Fruit fly (Drosophila melanogaster) whole organism, embryonic: Measurements from ENCODE around the gene GCS2beta.
A peak's percentile ranks its signal among the peaks of the same experiment; 100 is the strongest.

Source experiments
- Atf6 ChIP-seq: fragments of 200-800 bp; sonication (Bioruptor generic); IDR thresholded peaks from 2 replicates; pipeline ENCODE4 v1.3.6; 2022; ENCODE audit warnings: missing biosample characterization, missing genetic modification characterization
- B-H1 ChIP-seq: fragments of 200-800 bp; sonication (Bioruptor generic); IDR thresholded peaks from 3 replicates; pipeline ENCODE4 v1.3.6; 2022; ENCODE audit warnings: missing biosample characterization, missing genetic modification characterization
- CG1024 ChIP-seq: fragments of 200-800 bp; sonication (Bioruptor generic); IDR thresholded peaks from 2 replicates; pipeline ENCODE4 v1.3.6; 2022; ENCODE audit warnings: missing biosample characterization, missing genetic modification characterization
- CG10654 ChIP-seq: fragments of 200-800 bp; sonication (Bioruptor generic); optimal IDR thresholded peaks from 2 replicates; lab custom pipeline; 2016; ENCODE audit warnings: missing biosample characterization, missing genetic modification characterization
- CG13123 ChIP-seq: fragments of 200-800 bp; sonication (Bioruptor generic); optimal IDR thresholded peaks from 2 replicates; lab custom pipeline; 2016; ENCODE audit warnings: missing biosample characterization, missing genetic modification characterization
- CG13296 ChIP-seq: fragments of 200-800 bp; sonication (Bioruptor generic); optimal IDR thresholded peaks from 3 replicates; lab custom pipeline; 2018; ENCODE audit warnings: missing biosample characterization, mild to moderate bottlenecking, missing genetic modification characterization
- CG13775 ChIP-seq: fragments of 200-800 bp; sonication (Bioruptor generic); optimal IDR thresholded peaks from 3 replicates; lab custom pipeline; 2017; ENCODE audit warnings: missing biosample characterization, mild to moderate bottlenecking, missing genetic modification characterization
- CG13894 ChIP-seq: fragments of 200-800 bp; sonication (Bioruptor generic); optimal IDR thresholded peaks from 3 replicates; lab custom pipeline; 2018; ENCODE audit warnings: missing biosample characterization, mild to moderate bottlenecking, missing genetic modification characterization, moderate library complexity
- CG1792 ChIP-seq: fragments of 200-800 bp; sonication (Bioruptor generic); optimal IDR thresholded peaks from 2 replicates; lab custom pipeline; 2016; ENCODE audit warnings: missing biosample characterization, missing genetic modification characterization
- CG18011 ChIP-seq: fragments of 200-800 bp; sonication (Bioruptor generic); optimal IDR thresholded peaks from 2 replicates; lab custom pipeline; 2017; ENCODE audit warnings: missing biosample characterization, missing genetic modification characterization, mild to moderate bottlenecking, moderate library complexity, missing genotype
- CG2116 ChIP-seq: fragments of 200-800 bp; sonication (Bioruptor generic); optimal IDR thresholded peaks from 3 replicates; lab custom pipeline; 2018; ENCODE audit warnings: missing biosample characterization, mild to moderate bottlenecking, missing genetic modification characterization
- CG2120 ChIP-seq: fragments of 200-800 bp; sonication (Bioruptor generic); optimal IDR thresholded peaks from 3 replicates; lab custom pipeline; 2016; ENCODE audit warnings: missing biosample characterization, missing genetic modification characterization
- CG4360 ChIP-seq: fragments of 200-800 bp; sonication (Bioruptor generic); IDR thresholded peaks from 2 replicates; pipeline ENCODE4 v1.3.6; 2022; ENCODE audit warnings: missing biosample characterization, missing genetic modification characterization
- Camta ChIP-seq: fragments of 200-800 bp; sonication (Bioruptor generic); optimal IDR thresholded peaks from 2 replicates; lab custom pipeline; 2016; ENCODE audit warnings: missing biosample characterization, missing genetic modification characterization
- Chrac-16 ChIP-seq: fragments of 200-800 bp; sonication (Bioruptor generic); optimal IDR thresholded peaks from 3 replicates; lab custom pipeline; 2016; ENCODE audit warnings: missing biosample characterization, missing genetic modification characterization
- CrebB ChIP-seq: fragments of 200-800 bp; sonication (Bioruptor generic); optimal IDR thresholded peaks from 3 replicates; lab custom pipeline; 2018; ENCODE audit warnings: missing biosample characterization, mild to moderate bottlenecking, missing genetic modification characterization
- Dbx ChIP-seq: fragments of 200-800 bp; sonication (Bioruptor generic); IDR thresholded peaks from 3 replicates; pipeline ENCODE4 v1.3.6; 2022; ENCODE audit warnings: missing biosample characterization, missing genetic modification characterization
- Doc2 ChIP-seq: fragments of 200-800 bp; sonication (Bioruptor generic); IDR thresholded peaks from 2 replicates; pipeline ENCODE4 v1.3.6; 2022; ENCODE audit warnings: missing biosample characterization, missing genetic modification characterization
- E2f1 ChIP-seq: fragments of 200-800 bp; sonication (Bioruptor generic); IDR thresholded peaks from 2 replicates; pipeline ENCODE4 v1.3.6; 2022; ENCODE audit warnings: missing biosample characterization, missing genetic modification characterization
- Eip74EF ChIP-seq, 2 experiments: fragments of 200-800 bp in 1 of 2; fragments of >200 bp in 1 of 2; sonication (Bioruptor generic) in 1 of 2; optimal IDR thresholded peaks; 2 replicates each; lab custom pipeline; 2017 to 2019; ENCODE audit warnings: missing biosample characterization in 2 of 2, missing genetic modification characterization in 2 of 2, mild to moderate bottlenecking in 1 of 2, moderate library complexity in 1 of 2
- Ets97D ChIP-seq: fragments of 200-800 bp; sonication (Bioruptor generic); optimal IDR thresholded peaks from 3 replicates; lab custom pipeline; 2016; ENCODE audit warnings: missing biosample characterization, missing genetic modification characterization
- HLH54F ChIP-seq: fragments of 200-800 bp; sonication (Bioruptor generic); optimal IDR thresholded peaks from 3 replicates; lab custom pipeline; 2016; ENCODE audit warnings: missing biosample characterization, missing genetic modification characterization
- Jarid2 ChIP-seq: fragments of 200-800 bp; sonication (Bioruptor generic); optimal IDR thresholded peaks from 3 replicates; lab custom pipeline; 2017; ENCODE audit warnings: mild to moderate bottlenecking, missing biosample characterization, missing genetic modification reagents, missing genetic modification characterization
- Kr ChIP-seq: fragments of 200-800 bp; sonication (Bioruptor generic); optimal IDR thresholded peaks from 2 replicates; lab custom pipeline; 2017; ENCODE audit warnings: missing biosample characterization, mild to moderate bottlenecking, missing genetic modification characterization
- MBD-R2 ChIP-seq: fragments of 200-800 bp; sonication (Bioruptor generic); IDR thresholded peaks from 2 replicates; pipeline ENCODE4 v1.3.6; 2022; ENCODE audit warnings: missing biosample characterization, missing genetic modification characterization
- Myb ChIP-seq: fragments of 200-800 bp; sonication (Bioruptor generic); optimal IDR thresholded peaks from 2 replicates; lab custom pipeline; 2016; ENCODE audit warnings: missing biosample characterization, missing genetic modification characterization
- PHDP ChIP-seq: fragments of 200-800 bp; sonication (Bioruptor generic); optimal IDR thresholded peaks from 3 replicates; lab custom pipeline; 2018; ENCODE audit warnings: missing biosample characterization, mild to moderate bottlenecking, missing genetic modification characterization, moderate library complexity
- ab ChIP-seq: fragments of 200-800 bp; sonication (Bioruptor generic); optimal IDR thresholded peaks from 2 replicates; lab custom pipeline; 2016; ENCODE audit warnings: missing biosample characterization, missing genetic modification characterization
- aop ChIP-seq: fragments of 200-800 bp; sonication (Bioruptor generic); IDR thresholded peaks from 2 replicates; pipeline ENCODE4 v1.3.6; 2022; ENCODE audit warnings: missing biosample characterization, missing genetic modification characterization
- bsh ChIP-seq, 2 experiments: fragments of 200-800 bp; sonication (Bioruptor generic); optimal IDR thresholded peaks; 2 replicates each; lab custom pipeline; 2017 to 2018; ENCODE audit warnings: mild to moderate bottlenecking in 2 of 2, missing biosample characterization in 2 of 2, missing genetic modification characterization in 2 of 2, moderate library complexity in 1 of 2
- cg ChIP-seq: fragments of 200-800 bp; sonication (Bioruptor generic); optimal IDR thresholded peaks from 3 replicates; lab custom pipeline; 2019; ENCODE audit warnings: missing biosample characterization, mild to moderate bottlenecking, missing genetic modification characterization, moderate library complexity
- chn ChIP-seq: fragments of 200-800 bp; sonication (Bioruptor generic); optimal IDR thresholded peaks from 2 replicates; lab custom pipeline; 2016; ENCODE audit warnings: missing biosample characterization, missing genetic modification characterization
- ci ChIP-seq: fragments of 200-800 bp; sonication (Bioruptor generic); IDR thresholded peaks from 3 replicates; pipeline ENCODE4 v1.3.6; 2022; ENCODE audit warnings: missing biosample characterization, missing genetic modification characterization
- crc ChIP-seq: fragments of 200-800 bp; sonication (Bioruptor generic); optimal IDR thresholded peaks from 2 replicates; lab custom pipeline; 2016; ENCODE audit warnings: missing biosample characterization, missing genetic modification characterization
- dimm ChIP-seq: fragments of 200-800 bp; sonication (Bioruptor generic); IDR thresholded peaks from 2 replicates; pipeline ENCODE4 v1.3.6; 2022; ENCODE audit warnings: missing biosample characterization, missing genetic modification characterization
- disco-r ChIP-seq: fragments of 200-800 bp; sonication (Bioruptor generic); optimal IDR thresholded peaks from 2 replicates; lab custom pipeline; 2016; ENCODE audit warnings: missing biosample characterization, missing genetic modification characterization
- gcm ChIP-seq: fragments of 200-800 bp; sonication (Bioruptor generic); optimal IDR thresholded peaks from 2 replicates; lab custom pipeline; 2019; ENCODE audit warnings: missing biosample characterization, mild to moderate bottlenecking, missing genetic modification characterization, moderate library complexity
- gem ChIP-seq: fragments of 200-800 bp; sonication (Bioruptor generic); optimal IDR thresholded peaks from 2 replicates; lab custom pipeline; 2019; ENCODE audit warnings: missing biosample characterization, mild to moderate bottlenecking, missing genetic modification characterization, moderate library complexity
- gt ChIP-seq: fragments of 200-800 bp; sonication (Bioruptor generic); IDR thresholded peaks from 2 replicates; pipeline ENCODE4 v1.3.6; 2022; ENCODE audit warnings: missing biosample characterization, missing genetic modification characterization
- hth ChIP-seq: fragments of >200 bp; optimal IDR thresholded peaks from 2 replicates; lab custom pipeline; 2017; ENCODE audit warnings: inconsistent platforms
- jigr1 ChIP-seq: fragments of 200-800 bp; sonication (Bioruptor generic); IDR thresholded peaks from 3 replicates; pipeline ENCODE4 v1.3.6; 2022; ENCODE audit warnings: missing biosample characterization, missing genetic modification characterization
- ken ChIP-seq: fragments of 200-800 bp; sonication (Bioruptor generic); IDR thresholded peaks from 3 replicates; pipeline ENCODE4 v1.3.6; 2022; ENCODE audit warnings: missing biosample characterization, missing genetic modification characterization
- klu ChIP-seq: fragments of 200-800 bp; sonication (Bioruptor generic); IDR thresholded peaks from 2 replicates; pipeline ENCODE4 v1.3.6; 2022; ENCODE audit warnings: missing biosample characterization, missing genetic modification characterization
- nerfin-2 ChIP-seq: fragments of 200-800 bp; sonication (Bioruptor generic); IDR thresholded peaks from 2 replicates; pipeline ENCODE4 v1.3.6; 2022; ENCODE audit warnings: missing biosample characterization, missing genetic modification characterization; ENCODE audit not compliant: partially characterized antibody
- pum ChIP-seq: fragments of 200-800 bp; sonication (Bioruptor generic); optimal IDR thresholded peaks from 2 replicates; lab custom pipeline; 2016; ENCODE audit warnings: missing biosample characterization, missing genetic modification characterization
- ranshi ChIP-seq: fragments of 200-800 bp; sonication (Bioruptor generic); IDR thresholded peaks from 2 replicates; pipeline ENCODE4 v1.3.6; 2022; ENCODE audit warnings: missing biosample characterization, missing genetic modification characterization
- repo ChIP-seq: fragments of 200-800 bp; sonication (Bioruptor generic); optimal IDR thresholded peaks from 2 replicates; lab custom pipeline; 2016; ENCODE audit warnings: missing biosample characterization, missing genetic modification characterization
- rib ChIP-seq: fragments of 200-800 bp; sonication (Bioruptor generic); IDR thresholded peaks from 2 replicates; pipeline ENCODE4 v1.3.6; 2022; ENCODE audit warnings: missing biosample characterization, missing genetic modification characterization
- trh ChIP-seq: fragments of 200-800 bp; sonication (Bioruptor generic); optimal IDR thresholded peaks from 2 replicates; lab custom pipeline; 2016; ENCODE audit warnings: missing biosample characterization, missing genetic modification characterization
- zfh1 ChIP-seq: fragments of 200-800 bp; sonication (Bioruptor generic); IDR thresholded peaks from 3 replicates; pipeline ENCODE4 v1.3.6; 2022; ENCODE audit warnings: missing biosample characterization, missing genetic modification characterization

The GCS2beta gene

dm6 chr2L:17449608-17450504 lies 34.3 kb downstream of the GCS2beta start, which contains the start of gene dl (continued):
- TF ChIP-seq repo (GFP tag; lab: Kevin White, UChicago) = peak; percentile 5
- no peak; the same call in 1 of the 2 replicates for TF ChIP-seq E2f1
- TF ChIP-seq CrebB (tag; lab: Kevin White, UChicago) = no peak
- no peak for TF ChIP-seq CG4360
- no peak for TF ChIP-seq hth (lab: Kevin White, UChicago)
- no peak for TF ChIP-seq Kr (GFP tag; lab: Kevin White, UChicago)
- TF ChIP-seq Jarid2 (GFP tag; lab: Kevin White, UChicago) = peak; percentile 90
- peak; percentile 32; the same call in 1 of the 2 replicates for TF ChIP-seq rib (GFP tag; lab: Robert Waterston, UW)
- no peak for TF ChIP-seq crc (GFP tag; lab: Kevin White, UChicago)
- TF ChIP-seq PHDP (tag; lab: Kevin White, UChicago) = no peak
- TF ChIP-seq CG13894 (tag; lab: Kevin White, UChicago) = peak; percentile 7
- peak; percentile 18 for TF ChIP-seq gem (tag; lab: Kevin White, UChicago)
- no peak for TF ChIP-seq ranshi (GFP tag; lab: Robert Waterston, UW)
- no peak for TF ChIP-seq Doc2
- TF ChIP-seq cg = no peak
- peak; percentile 53; the same call in 2 of the 3 replicates for TF ChIP-seq ci (GFP tag; lab: Robert Waterston, UW)
- TF ChIP-seq dimm (GFP tag; lab: Robert Waterston, UW) = no peak
- no peak for TF ChIP-seq klu (GFP tag; lab: Robert Waterston, UW)
- no peak for TF ChIP-seq zfh1 (GFP tag; lab: Robert Waterston, UW)
- TF ChIP-seq Myb (GFP tag; lab: Kevin White, UChicago) = peak; percentile 66
- no peak for TF ChIP-seq pum
- no peak for TF ChIP-seq Ets97D (GFP tag; lab: Kevin White, UChicago)
- TF ChIP-seq chn = no peak
- TF ChIP-seq bsh (GFP tag; optimal IDR thresholded peaks at IDR 0.05; lab: Kevin White, UChicago) = peak; percentile 2 to 43
- no peak for TF ChIP-seq aop (GFP tag; lab: Robert Waterston, UW)
- no peak for TF ChIP-seq Camta
- TF ChIP-seq gcm (GFP tag; lab: Kevin White, UChicago) = no peak
- no peak for TF ChIP-seq MBD-R2
- no peak for TF ChIP-seq CG1024 (GFP tag; lab: Robert Waterston, UW)
- TF ChIP-seq CG1792 (GFP tag; lab: Kevin White, UChicago) = no peak
- TF ChIP-seq Atf6 (GFP tag; lab: Robert Waterston, UW) = 0 out of 2 replicates have a peak, but pooled peaks have one; percentile 22
- TF ChIP-seq CG10654 = no peak
- TF ChIP-seq disco-r = no peak
- TF ChIP-seq CG13296 (GFP tag; lab: Kevin White, UChicago) = no peak
- no peak for TF ChIP-seq ken (GFP tag; lab: Robert Waterston, UW)
- no peak for TF ChIP-seq CG18011 (GFP tag; lab: Kevin White, UChicago)
- TF ChIP-seq CG13123 (GFP tag; lab: Kevin White, UChicago) = no peak
- no peak for TF ChIP-seq ab (GFP tag; lab: Kevin White, UChicago)
- TF ChIP-seq Chrac-16 (GFP tag; lab: Kevin White, UChicago) = no peak
- no peak for TF ChIP-seq CG2120 (GFP tag; lab: Kevin White, UChicago)
- TF ChIP-seq HLH54F (GFP tag; lab: Kevin White, UChicago) = no peak
- peak; percentile 11; the same call in 1 of the 3 replicates for TF ChIP-seq Dbx
- no peak for TF ChIP-seq B-H1 (GFP tag; lab: Robert Waterston, UW)
- no peak for TF ChIP-seq trh
- TF ChIP-seq Eip74EF (GFP tag; optimal IDR thresholded peaks at IDR 0.05; lab: Kevin White, UChicago) = no peak
- peak; percentile 37; the same call in 1 of the 2 replicates for TF ChIP-seq nerfin-2 (GFP tag; lab: Robert Waterston, UW)
- TF ChIP-seq CG2116 (GFP tag; lab: Kevin White, UChicago) = no peak
- no peak for TF ChIP-seq jigr1 (GFP tag; lab: Robert Waterston, UW)
- no peak for TF ChIP-seq CG13775 (GFP tag; lab: Kevin White, UChicago)
- no peak for TF ChIP-seq gt
